Worm (Caenorhabditis elegans): ENCODE results near the gene K10H10.6.

ce11 chrII:14523070-14523572 lies 20.0 kb downstream of the K10H10.6 start, which contains the start of gene btb-20:
- TF ChIP-seq fos-1 (tag; optimal IDR thresholded peaks at IDR 0.05) (no peak), sptf-1 (tag; optimal IDR thresholded peaks at IDR 0.05) (no peak), sup-37 (GFP tag; optimal IDR thresholded peaks at IDR 0.05) (no peak), elt-2 (tag; optimal IDR thresholded peaks at IDR 0.05) (no peak), ama-1 (optimal IDR thresholded peaks at IDR 0.05) (no peak), blmp-1 (tag; optimal IDR thresholded peaks at IDR 0.05) (no peak), lsy-2 (tag; optimal IDR thresholded peaks at IDR 0.05) (no peak), aha-1 (tag; optimal IDR thresholded peaks at IDR 0.05) (no peak), efl-3 (GFP tag; optimal IDR thresholded peaks at IDR 0.05) (no peak), xbp-1 (tag; optimal IDR thresholded peaks at IDR 0.05) (no peak), unc-130 (tag; optimal IDR thresholded peaks at IDR 0.05) (no peak), ceh-82 (tag; optimal IDR thresholded peaks at IDR 0.05) (no peak), nhr-76 (tag; optimal IDR thresholded peaks at IDR 0.05) (no peak)

Data from whole organism, L1 larva.